Fruit fly (Drosophila melanogaster): Measurements from ENCODE around the gene Ugt301D1.

Gene Ugt301D1

DNA sequence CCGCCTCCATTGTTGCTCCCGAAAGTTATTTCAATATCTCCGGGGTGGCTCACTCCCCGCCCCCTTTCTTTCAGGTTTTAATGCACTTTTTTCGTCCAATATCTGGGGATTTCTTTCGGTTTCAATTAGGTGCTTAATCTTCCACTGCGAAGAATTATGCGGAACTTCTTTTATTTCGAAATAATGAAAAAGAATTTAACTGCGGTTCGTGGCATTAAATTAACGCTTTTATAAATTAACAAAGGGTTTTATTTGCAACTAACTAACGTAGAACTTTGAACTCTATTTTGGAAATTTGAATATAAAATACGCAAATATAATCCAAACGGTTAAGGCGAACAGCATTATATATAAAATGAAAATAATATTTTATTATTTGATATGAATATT, 43.2 kb upstream of the Ugt301D1 start (continued):
- peak; percentile 84 for TF ChIP-seq Eip78C (GFP tag)
- peak; percentile 70 for TF ChIP-seq Smox (GFP tag; optimal IDR thresholded peaks at IDR 0.05)
- peak; percentile 55 for TF ChIP-seq achi (GFP tag; optimal IDR thresholded peaks at IDR 0.05)
- no peak for TF ChIP-seq CG16779 (tag; optimal IDR thresholded peaks at IDR 0.05)
- TF ChIP-seq dsx (GFP tag; optimal IDR thresholded peaks at IDR 0.05; ENCODE audit: poor library complexity, severe bottlenecking), result no peak
- TF ChIP-seq svp (GFP tag), result peak; percentile 84
- TF ChIP-seq Hr39 (GFP tag; optimal IDR thresholded peaks at IDR 0.05), result peak; percentile 70
- TF ChIP-seq Sox14 (GFP tag; optimal IDR thresholded peaks at IDR 0.05), result peak; percentile 55
- TF ChIP-seq Hr4 (GFP tag; optimal IDR thresholded peaks at IDR 0.05), result peak; percentile 35
- TF ChIP-seq CG11902 (GFP tag; optimal IDR thresholded peaks at IDR 0.05), result peak; percentile 33
- TF ChIP-seq CG3919 (GFP tag; optimal IDR thresholded peaks at IDR 0.05), result peak; percentile 64
- TF ChIP-seq topi (GFP tag; optimal IDR thresholded peaks at IDR 0.05), result peak; percentile 77
- TF ChIP-seq ss (GFP tag; optimal IDR thresholded peaks at IDR 0.05), result no peak
- TF ChIP-seq CG6854 (GFP tag; optimal IDR thresholded peaks at IDR 0.05), result no peak
- no peak for TF ChIP-seq Gug (GFP tag; IDR thresholded peaks at IDR 0.05)
- TF ChIP-seq esn (GFP tag; optimal IDR thresholded peaks at IDR 0.05), result peak; percentile 79
- peak; percentile 53 for TF ChIP-seq cyc (GFP tag; optimal IDR thresholded peaks at IDR 0.05)
- TF ChIP-seq CG34406 (GFP tag; optimal IDR thresholded peaks at IDR 0.05), result peak; percentile 62
- TF ChIP-seq CG9139 (GFP tag; optimal IDR thresholded peaks at IDR 0.05), result no peak
- peak; percentile 31 for TF ChIP-seq CG3032 (tag; optimal IDR thresholded peaks at IDR 0.05)
- no peak for TF ChIP-seq fd59A (GFP tag; optimal IDR thresholded peaks at IDR 0.05)
- TF ChIP-seq eg (GFP tag; IDR thresholded peaks at IDR 0.05), result no peak
- TF ChIP-seq CG32006 (GFP tag; optimal IDR thresholded peaks at IDR 0.05), result peak; percentile 57
- TF ChIP-seq pdm3 (GFP tag; optimal IDR thresholded peaks at IDR 0.05), result peak; percentile 48
- TF ChIP-seq dac (GFP tag; optimal IDR thresholded peaks at IDR 0.05), result no peak
- TF ChIP-seq lz (GFP tag; optimal IDR thresholded peaks at IDR 0.05), result peak; percentile 63
- peak; percentile 51 for TF ChIP-seq CG31627 (GFP tag; optimal IDR thresholded peaks at IDR 0.05)
- TF ChIP-seq Hr38 (GFP tag; optimal IDR thresholded peaks at IDR 0.05), result no peak
- TF ChIP-seq CG10669 (GFP tag; optimal IDR thresholded peaks at IDR 0.05), result peak; percentile 45

DNA sequence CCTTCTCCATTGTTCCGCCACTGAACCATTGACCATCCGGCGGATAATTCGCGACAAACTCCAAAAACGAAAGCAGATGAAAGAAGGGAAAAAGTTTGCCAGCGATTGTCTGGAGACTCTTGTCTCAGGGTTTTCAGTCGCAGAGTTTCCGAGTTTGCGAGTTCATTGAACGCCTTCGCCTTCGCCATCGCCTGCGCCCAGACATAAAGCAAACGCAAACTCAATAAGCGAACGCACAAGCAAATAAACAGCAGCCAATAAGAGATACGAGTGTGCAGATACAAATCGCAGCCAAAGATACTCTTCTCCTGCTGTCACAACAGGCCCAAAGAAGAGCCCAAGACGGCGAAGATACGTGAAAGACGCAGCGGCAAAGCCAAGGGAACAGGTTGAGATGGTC, 42.7 kb upstream of the Ugt301D1 start:
- TF ChIP-seq Eip78C (GFP tag), result no peak
- TF ChIP-seq CG6163 (GFP tag; IDR thresholded peaks at IDR 0.05), result peak; percentile 45; the same call in 1 of the 3 replicates

DNA sequence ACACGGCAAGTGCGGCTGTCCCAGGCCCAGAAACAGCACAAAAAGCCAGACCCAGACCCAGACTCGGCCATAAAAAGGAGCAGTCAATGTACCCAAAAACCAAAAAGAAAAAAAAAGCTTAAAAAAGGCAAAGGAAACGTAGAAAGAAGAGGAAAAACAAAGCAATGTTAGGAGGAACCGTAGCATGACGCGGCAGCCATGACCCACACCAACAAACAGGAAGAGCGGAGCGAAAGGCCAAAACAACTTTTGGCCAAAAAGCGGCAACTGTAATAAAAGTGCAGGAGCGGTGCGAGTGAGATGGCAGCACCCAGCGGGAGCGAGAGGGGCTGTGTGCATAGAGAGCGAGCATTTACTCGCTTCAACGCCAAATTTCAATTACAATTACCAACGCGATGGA, 41.9 kb upstream of the Ugt301D1 start:
- TF ChIP-seq Sox15 (GFP tag; optimal IDR thresholded peaks at IDR 0.05), result no peak
- no peak for TF ChIP-seq acj6 (GFP tag; optimal IDR thresholded peaks at IDR 0.05)
- peak; percentile 19 for TF ChIP-seq CG6808 (GFP tag; optimal IDR thresholded peaks at IDR 0.05)
- TF ChIP-seq CG7368 (GFP tag; optimal IDR thresholded peaks at IDR 0.05), result no peak
- no peak for TF ChIP-seq cyc (GFP tag; optimal IDR thresholded peaks at IDR 0.05)
- TF ChIP-seq svp (GFP tag), result no peak
- TF ChIP-seq topi (GFP tag; optimal IDR thresholded peaks at IDR 0.05), result no peak
- no peak; the same call in 2 of the 3 replicates for TF ChIP-seq CG8119 (GFP tag; IDR thresholded peaks at IDR 0.05)
- no peak for TF ChIP-seq Smox (GFP tag; optimal IDR thresholded peaks at IDR 0.05)
- TF ChIP-seq fkh (GFP tag; optimal IDR thresholded peaks at IDR 0.05), result no peak
- peak; percentile 18 for TF ChIP-seq Lpt (GFP tag; optimal IDR thresholded peaks at IDR 0.05)
- TF ChIP-seq CG32006 (GFP tag; optimal IDR thresholded peaks at IDR 0.05), result no peak
- TF ChIP-seq Sox102F (GFP tag; optimal IDR thresholded peaks at IDR 0.05), result peak; percentile 11
- TF ChIP-seq ss (GFP tag; optimal IDR thresholded peaks at IDR 0.05), result no peak
- TF ChIP-seq Eip93F (GFP tag; optimal IDR thresholded peaks at IDR 0.05), result no peak
- TF ChIP-seq CG10669 (GFP tag; optimal IDR thresholded peaks at IDR 0.05), result no peak
- TF ChIP-seq CG6854 (GFP tag; optimal IDR thresholded peaks at IDR 0.05), result peak; percentile 25
- TF ChIP-seq CG8632 (GFP tag; optimal IDR thresholded peaks at IDR 0.05), result no peak
- TF ChIP-seq CG3032 (tag; optimal IDR thresholded peaks at IDR 0.05), result no peak
- no peak for TF ChIP-seq eg (GFP tag; IDR thresholded peaks at IDR 0.05)
- TF ChIP-seq net (GFP tag; optimal IDR thresholded peaks at IDR 0.05), result no peak
- TF ChIP-seq Ets96B (tag; optimal IDR thresholded peaks at IDR 0.05), result no peak
- no peak for TF ChIP-seq CG9139 (GFP tag; optimal IDR thresholded peaks at IDR 0.05)
- no peak for TF ChIP-seq dac (GFP tag; optimal IDR thresholded peaks at IDR 0.05)
- no peak for TF ChIP-seq OdsH (GFP tag; optimal IDR thresholded peaks at IDR 0.05)
- TF ChIP-seq CG6276 (GFP tag; optimal IDR thresholded peaks at IDR 0.05), result no peak
- TF ChIP-seq dsx (GFP tag; optimal IDR thresholded peaks at IDR 0.05; ENCODE audit: poor library complexity, severe bottlenecking), result no peak
- no peak for TF ChIP-seq fd85E (GFP tag; optimal IDR thresholded peaks at IDR 0.05)
- no peak for TF ChIP-seq CG6792 (GFP tag; optimal IDR thresholded peaks at IDR 0.05)
- TF ChIP-seq CG10631 (GFP tag; optimal IDR thresholded peaks at IDR 0.05), result no peak
- no peak for TF ChIP-seq achi (GFP tag; optimal IDR thresholded peaks at IDR 0.05)
- no peak for TF ChIP-seq CG1621 (tag; optimal IDR thresholded peaks at IDR 0.05)
- no peak for TF ChIP-seq fd59A (GFP tag; optimal IDR thresholded peaks at IDR 0.05)
